Fruit fly (Drosophila melanogaster) whole organism, wandering third instar larva: ENCODE data around the gene sro.

Experiments
- Abd-B ChIP-seq: fragments of >200 bp; optimal IDR thresholded peaks from 2 replicates; lab custom pipeline; 2017; ENCODE audit warnings: missing biosample characterization, missing genetic modification characterization
- Dif ChIP-seq: fragments of 200-275, 200-300 bp; sonication (Bioruptor generic); optimal IDR thresholded peaks from 2 replicates; lab custom pipeline; 2018; ENCODE audit warnings: missing biosample characterization, missing genetic modification characterization; ENCODE audit not compliant: partially characterized antibody
- Myc ChIP-seq: fragments of >200 bp; optimal IDR thresholded peaks from 2 replicates; lab custom pipeline; 2017
- fru ChIP-seq: fragments of 200-800 bp; sonication (Bioruptor generic); optimal IDR thresholded peaks from 3 replicates; lab custom pipeline; 2016; ENCODE audit warnings: missing biosample characterization, mild to moderate bottlenecking, missing genetic modification characterization
- h ChIP-seq: fragments of 200-800 bp; sonication (Bioruptor generic); optimal IDR thresholded peaks from 3 replicates; lab custom pipeline; 2016; ENCODE audit warnings: missing biosample characterization, mild to moderate bottlenecking, missing genetic modification characterization
- tai ChIP-seq: sonication (Bioruptor generic); optimal IDR thresholded peaks from 2 replicates; lab custom pipeline; 2016; ENCODE audit warnings: missing biosample characterization, missing genetic modification characterization
- usp ChIP-seq: fragments of >200 bp; optimal IDR thresholded peaks from 2 replicates; lab custom pipeline; 2017; ENCODE audit warnings: missing biosample characterization, missing genetic modification characterization

dm6 chr3R:29839707-29840311, 45.4 kb downstream of the sro start:
- no peak for TF ChIP-seq Abd-B (GFP tag; lab: Kevin White, UChicago)
- no peak for TF ChIP-seq Myc (lab: Kevin White, UChicago)
- TF ChIP-seq usp (GFP tag; lab: Kevin White, UChicago), result no peak
- TF ChIP-seq tai, result no peak
- TF ChIP-seq h (GFP tag; lab: Kevin White, UChicago), result no peak
- no peak for TF ChIP-seq Dif
- no peak for TF ChIP-seq fru (GFP tag; lab: Kevin White, UChicago)
